Worm (Caenorhabditis elegans): Measurements from ENCODE around the gene cyp-13B1.
"Not testable (repeated sequence)": the region's sequence is repeated elsewhere in the genome, so short reads cannot be mapped to it uniquely, and the experiment has no call there.

Gene cyp-13B1

ce11 chrX:13409543-13409942 is at the start of gene cyp-13B1, which contains the start of gene C29F7.1:
Gene cyp-13B1 (minus strand): TSS chrX:13409643.
Gene C29F7.1 (plus strand): TSS chrX:13409936.
- no peak for TF ChIP-seq unc-62 (GFP tag; optimal IDR thresholded peaks at IDR 0.05)

ce11 chrX:13456442-13456841 is 47.0 kb upstream of the cyp-13B1 start, which contains the start of gene flr-1:
Gene flr-1 (minus strand): TSS chrX:13456542.
- no peak for TF ChIP-seq unc-62 (GFP tag; optimal IDR thresholded peaks at IDR 0.05)

ce11 chrX:13451578-13451977 is 42.1 kb upstream of the cyp-13B1 start, which contains the start of gene F02D10.6:
Gene F02D10.6 (minus strand): TSS chrX:13451678.
- no peak for TF ChIP-seq unc-62 (GFP tag; optimal IDR thresholded peaks at IDR 0.05)

- no peak for TF ChIP-seq unc-62 (GFP tag; optimal IDR thresholded peaks at IDR 0.05)
These were observed 37.0 kb upstream of the cyp-13B1 start, which contains the start of gene set-8 for ce11 chrX:13446418-13446817. Gene set-8 (plus strand): TSS chrX:13446718.

ce11 chrX:13444267-13444666 is 34.8 kb upstream of the cyp-13B1 start:
- no peak for TF ChIP-seq unc-62 (GFP tag; optimal IDR thresholded peaks at IDR 0.05)

- no peak for TF ChIP-seq unc-62 (GFP tag; optimal IDR thresholded peaks at IDR 0.05)
These were observed 33.8 kb upstream of the cyp-13B1 start for ce11 chrX:13443283-13443682.

ce11 chrX:13442446-13442845 is 33.0 kb upstream of the cyp-13B1 start:
- TF ChIP-seq unc-62 (GFP tag; optimal IDR thresholded peaks at IDR 0.05) = no peak

- no peak for TF ChIP-seq unc-62 (GFP tag; optimal IDR thresholded peaks at IDR 0.05)
These were observed 26.5 kb upstream of the cyp-13B1 start, which contains the start of gene jmjd-3.3 for ce11 chrX:13435790-13436472. Gene jmjd-3.3 (plus strand): TSS chrX:13436422.

- no peak for TF ChIP-seq unc-62 (GFP tag; optimal IDR thresholded peaks at IDR 0.05)
These were observed 25.7 kb upstream of the cyp-13B1 start for ce11 chrX:13435116-13435515.

- not testable (repeated sequence) for TF ChIP-seq unc-62 (GFP tag; optimal IDR thresholded peaks at IDR 0.05)
These were observed 21.9 kb upstream of the cyp-13B1 start, which contains the start of gene C29F7.10 for ce11 chrX:13431388-13431787. Gene C29F7.10 (minus strand): TSS chrX:13431488.

ce11 chrX:13428755-13429154 is 19.3 kb upstream of the cyp-13B1 start, which contains the start of gene fkh-4:
Gene fkh-4 (minus strand): TSS chrX:13428855.
- not testable (repeated sequence) for TF ChIP-seq unc-62 (GFP tag; optimal IDR thresholded peaks at IDR 0.05)

- TF ChIP-seq unc-62 (GFP tag; optimal IDR thresholded peaks at IDR 0.05) = no peak
These were observed 13.9 kb upstream of the cyp-13B1 start, which contains the start of gene fkh-3 for ce11 chrX:13423340-13423739. Gene fkh-3 (minus strand): TSS chrX:13423440.

- TF ChIP-seq unc-62 (GFP tag; optimal IDR thresholded peaks at IDR 0.05) = no peak
These were observed 11.6 kb upstream of the cyp-13B1 start for ce11 chrX:13421068-13421467.

ce11 chrX:13419884-13420339 is 10.5 kb upstream of the cyp-13B1 start, which contains the start of gene C29F7.3:
Gene C29F7.3 (minus strand): TSS chrX:13419934.
- no peak for TF ChIP-seq unc-62 (GFP tag; optimal IDR thresholded peaks at IDR 0.05)

ce11 chrX:13417479-13417878 is 8.0 kb upstream of the cyp-13B1 start:
- no peak for TF ChIP-seq unc-62 (GFP tag; optimal IDR thresholded peaks at IDR 0.05)

- TF ChIP-seq unc-62 (GFP tag; optimal IDR thresholded peaks at IDR 0.05) = no peak
These were observed 6.3 kb upstream of the cyp-13B1 start, which contains the start of gene C29F7.2 for ce11 chrX:13415722-13416121. Gene C29F7.2 (plus strand): TSS chrX:13416078.

- no peak for TF ChIP-seq unc-62 (GFP tag; optimal IDR thresholded peaks at IDR 0.05)
These were observed 5.5 kb upstream of the cyp-13B1 start for ce11 chrX:13414974-13415373.
